Worm (Caenorhabditis elegans) whole organism, early embryonic: Measurements from ENCODE around the gene W04D12.1.

Experiments
- ama-1 ChIP-seq: fragments of 150-350 bp; optimal IDR thresholded peaks from 2 replicates; lab custom pipeline; 2014
- ceh-13 ChIP-seq: fragments of 200-800 bp; sonication (Bioruptor generic); optimal IDR thresholded peaks from 2 replicates; lab custom pipeline; 2018; ENCODE audit warnings: mild to moderate bottlenecking, missing genetic modification characterization, missing compliant biosample characterization
- hnd-1 ChIP-seq: sonication (generic microtip); optimal IDR thresholded peaks from 2 replicates; lab custom pipeline; 2016; ENCODE audit warnings: missing genetic modification characterization, missing compliant biosample characterization
- tbx-37 ChIP-seq: fragments of 200-800 bp; sonication (Bioruptor generic); conservative IDR thresholded peaks from 2 replicates; pipeline ENCODE4 v1.3.6; 2022; ENCODE audit warnings: missing genetic modification reagents, missing genetic modification characterization, missing compliant biosample characterization

- TF ChIP-seq ama-1 (no peak), ceh-13 (GFP tag; lab: Kevin White, UChicago) (no peak), tbx-37 (GFP tag; lab: Robert Waterston, UW) (no peak), hnd-1 (tag; lab: Kevin White, UChicago) (no peak)
Observed at ce11 chrIII:5884007-5884406, 47.3 kb downstream of the W04D12.1 start, which contains the start of gene C28H8.5.
